Fruit fly (Drosophila melanogaster) whole organism, embryonic: ENCODE results near the gene Notum.

Source experiments
- Atf-2 ChIP-seq: fragments of 200-800 bp; sonication (Bioruptor generic); optimal IDR thresholded peaks from 2 replicates; lab custom pipeline; 2016; ENCODE audit warnings: missing biosample characterization, missing genetic modification characterization
- B-H2 ChIP-seq: fragments of 200-800 bp; sonication (Bioruptor generic); optimal IDR thresholded peaks from 2 replicates; lab custom pipeline; 2018; ENCODE audit warnings: missing biosample characterization, mild to moderate bottlenecking, missing genetic modification characterization
- Bteb2 ChIP-seq: fragments of 200-800 bp; sonication (Bioruptor generic); optimal IDR thresholded peaks from 2 replicates; lab custom pipeline; 2016; ENCODE audit warnings: missing biosample characterization, missing genetic modification characterization
- CG10321 ChIP-seq: fragments of 200-800 bp; sonication (Bioruptor generic); IDR thresholded peaks from 2 replicates; pipeline ENCODE4 v1.3.6; 2022; ENCODE audit warnings: missing biosample characterization, missing genetic modification characterization
- CG11085 ChIP-seq: fragments of 200-800 bp; sonication (Bioruptor generic); IDR thresholded peaks from 2 replicates; pipeline ENCODE4 v1.3.6; 2022; ENCODE audit warnings: missing biosample characterization, missing genetic modification characterization
- CG11504 ChIP-seq: fragments of 200-800 bp; sonication (Bioruptor generic); optimal IDR thresholded peaks from 3 replicates; lab custom pipeline; 2019; ENCODE audit warnings: missing biosample characterization, mild to moderate bottlenecking, missing genetic modification characterization, moderate library complexity
- CG12769 ChIP-seq: fragments of 200-800 bp; sonication (Bioruptor generic); optimal IDR thresholded peaks from 2 replicates; lab custom pipeline; 2019; ENCODE audit warnings: missing biosample characterization, mild to moderate bottlenecking, missing genetic modification characterization, moderate library complexity
- CG14050 ChIP-seq: fragments of 200-800 bp; sonication (Bioruptor generic); IDR thresholded peaks from 3 replicates; pipeline ENCODE4 v1.3.6; 2022; ENCODE audit warnings: missing biosample characterization, missing genetic modification characterization
- CG17359 ChIP-seq: fragments of 200-800 bp; sonication (Bioruptor generic); optimal IDR thresholded peaks from 3 replicates; lab custom pipeline; 2018; ENCODE audit warnings: missing biosample characterization, mild to moderate bottlenecking, missing genetic modification characterization, moderate library complexity
- CG17829 ChIP-seq: fragments of 200-800 bp; optimal IDR thresholded peaks from 2 replicates; lab custom pipeline; 2019; ENCODE audit warnings: missing biosample characterization, mild to moderate bottlenecking, missing genetic modification characterization, moderate library complexity
- CG1792 ChIP-seq: fragments of 200-800 bp; sonication (Bioruptor generic); optimal IDR thresholded peaks from 2 replicates; lab custom pipeline; 2016; ENCODE audit warnings: missing biosample characterization, missing genetic modification characterization
- CG2875 ChIP-seq: fragments of 200-800 bp; sonication (Bioruptor generic); optimal IDR thresholded peaks from 2 replicates; lab custom pipeline; 2017; ENCODE audit warnings: missing biosample characterization, mild to moderate bottlenecking, missing genetic modification characterization, missing genetic modification reagents
- CG3065 ChIP-seq: fragments of 200-800 bp; sonication (Bioruptor generic); optimal IDR thresholded peaks from 2 replicates; lab custom pipeline; 2016; ENCODE audit warnings: missing biosample characterization, missing genetic modification characterization
- CG3281 ChIP-seq: fragments of 200-800 bp; sonication (Bioruptor generic); optimal IDR thresholded peaks from 3 replicates; lab custom pipeline; 2017; ENCODE audit warnings: missing biosample characterization, mild to moderate bottlenecking, missing genetic modification characterization
- CG43689 ChIP-seq: fragments of 200-800 bp; sonication (Bioruptor generic); IDR thresholded peaks from 2 replicates; pipeline ENCODE4 v1.3.6; 2022; ENCODE audit warnings: missing biosample characterization, missing genetic modification characterization
- CG6254 ChIP-seq: fragments of 200-800 bp; sonication (Bioruptor generic); optimal IDR thresholded peaks from 3 replicates; lab custom pipeline; 2017; ENCODE audit warnings: mild to moderate bottlenecking, missing biosample characterization, missing genetic modification reagents, missing genetic modification characterization
- CG6689 ChIP-seq: fragments of 200-800 bp; sonication (Bioruptor generic); IDR thresholded peaks from 2 replicates; pipeline ENCODE4 v1.3.6; 2022; ENCODE audit warnings: missing biosample characterization, missing genetic modification characterization
- CG7357 ChIP-seq: fragments of 200-800 bp; sonication (Bioruptor generic); IDR thresholded peaks from 3 replicates; pipeline ENCODE4 v1.3.6; 2022; ENCODE audit warnings: missing biosample characterization, missing genetic modification characterization
- CG7556 ChIP-seq: fragments of 200-800 bp; sonication (Bioruptor generic); optimal IDR thresholded peaks from 2 replicates; lab custom pipeline; 2017; ENCODE audit warnings: missing biosample characterization, mild to moderate bottlenecking, missing genetic modification characterization
- CG8281 ChIP-seq: fragments of 200-800 bp; sonication (Bioruptor generic); optimal IDR thresholded peaks from 2 replicates; lab custom pipeline; 2018; ENCODE audit warnings: missing biosample characterization, mild to moderate bottlenecking, missing genetic modification characterization, moderate library complexity
- CG9817 ChIP-seq: fragments of 200-800 bp; sonication (Bioruptor generic); optimal IDR thresholded peaks from 2 replicates; lab custom pipeline; 2018; ENCODE audit warnings: missing biosample characterization, mild to moderate bottlenecking, missing genetic modification characterization, moderate library complexity
- CTCF ChIP-seq: fragments of 200-800 bp; sonication (Bioruptor generic); optimal IDR thresholded peaks from 2 replicates; lab custom pipeline; 2017; ENCODE audit warnings: missing biosample characterization, mild to moderate bottlenecking, missing genetic modification characterization, moderate library complexity
- D19B ChIP-seq: fragments of 200-800 bp; sonication (Bioruptor generic); optimal IDR thresholded peaks from 2 replicates; lab custom pipeline; 2017; ENCODE audit warnings: missing biosample characterization, mild to moderate bottlenecking, missing genetic modification characterization
- Dek ChIP-seq: fragments of 200-800 bp; sonication (Bioruptor generic); optimal IDR thresholded peaks from 3 replicates; lab custom pipeline; 2019; ENCODE audit warnings: missing biosample characterization, mild to moderate bottlenecking, missing genetic modification characterization, moderate library complexity
- Doc2 ChIP-seq: fragments of 200-800 bp; sonication (Bioruptor generic); IDR thresholded peaks from 2 replicates; pipeline ENCODE4 v1.3.6; 2022; ENCODE audit warnings: missing biosample characterization, missing genetic modification characterization
- Elba2 ChIP-seq: fragments of 200-800 bp; sonication (Bioruptor generic); optimal IDR thresholded peaks from 3 replicates; lab custom pipeline; 2016; ENCODE audit warnings: missing biosample characterization, missing genetic modification characterization
- HLH4C ChIP-seq: fragments of 200-800 bp; sonication (Bioruptor generic); IDR thresholded peaks from 3 replicates; pipeline ENCODE4 v1.3.6; 2022; ENCODE audit warnings: missing biosample characterization, missing genetic modification characterization; ENCODE audit not compliant: partially characterized antibody
- Hand ChIP-seq: fragments of 200-800 bp; sonication (Bioruptor generic); optimal IDR thresholded peaks from 2 replicates; lab custom pipeline; 2017; ENCODE audit warnings: mild to moderate bottlenecking, missing biosample characterization, missing genetic modification reagents, missing genetic modification characterization
- HmgZ ChIP-seq: fragments of 200-800 bp; sonication (Bioruptor generic); optimal IDR thresholded peaks from 2 replicates; lab custom pipeline; 2018; ENCODE audit warnings: missing biosample characterization, mild to moderate bottlenecking, missing genetic modification characterization
- Lim3 ChIP-seq: fragments of 200-800 bp; sonication (Bioruptor generic); IDR thresholded peaks from 2 replicates; pipeline ENCODE4 v1.3.6; 2022; ENCODE audit warnings: missing biosample characterization, missing genetic modification characterization
- Ravus ChIP-seq: fragments of 200-800 bp; sonication (Bioruptor generic); IDR thresholded peaks from 2 replicates; pipeline ENCODE4 v1.3.6; 2022; ENCODE audit warnings: missing biosample characterization, missing genetic modification characterization
- abd-A ChIP-seq: fragments of 200-800 bp; sonication (Bioruptor generic); optimal IDR thresholded peaks from 3 replicates; lab custom pipeline; 2019; ENCODE audit warnings: missing biosample characterization, mild to moderate bottlenecking, missing genetic modification characterization, moderate library complexity
- chm ChIP-seq: fragments of 200-800 bp; sonication (Bioruptor generic); IDR thresholded peaks from 2 replicates; pipeline ENCODE4 v1.3.6; 2022; ENCODE audit warnings: missing biosample characterization, missing genetic modification characterization
- dan ChIP-seq: fragments of 200-800 bp; sonication (Bioruptor generic); IDR thresholded peaks from 2 replicates; pipeline ENCODE4 v1.3.6; 2022; ENCODE audit warnings: missing biosample characterization, missing genetic modification characterization
- dpn ChIP-seq, 2 experiments: fragments of 200-800 bp; sonication (Bioruptor generic); optimal IDR thresholded peaks; 3 replicates each; lab custom pipeline; 2016; ENCODE audit warnings: missing biosample characterization in 2 of 2, missing genetic modification characterization in 2 of 2
- fd64A ChIP-seq: fragments of 200-800 bp; sonication (Bioruptor generic); optimal IDR thresholded peaks from 3 replicates; lab custom pipeline; 2018; ENCODE audit warnings: missing biosample characterization, mild to moderate bottlenecking, missing genetic modification characterization
- ftz-f1 ChIP-seq: fragments of 200-800 bp; sonication (Bioruptor generic); optimal IDR thresholded peaks from 2 replicates; lab custom pipeline; 2016; ENCODE audit warnings: missing biosample characterization, missing genetic modification characterization
- gce ChIP-seq: fragments of 200-800 bp; sonication (Bioruptor generic); IDR thresholded peaks from 3 replicates; pipeline ENCODE4 v1.3.6; 2022; ENCODE audit warnings: missing biosample characterization, missing genetic modification characterization
- gcm ChIP-seq: fragments of 200-800 bp; sonication (Bioruptor generic); optimal IDR thresholded peaks from 2 replicates; lab custom pipeline; 2019; ENCODE audit warnings: missing biosample characterization, mild to moderate bottlenecking, missing genetic modification characterization, moderate library complexity
- gsb ChIP-seq: fragments of 200-800 bp; sonication (Bioruptor generic); IDR thresholded peaks from 2 replicates; pipeline ENCODE4 v1.3.6; 2022; ENCODE audit warnings: missing biosample characterization, missing genetic modification characterization
- hb ChIP-seq: fragments of 200-800 bp; sonication (Bioruptor generic); IDR thresholded peaks from 3 replicates; pipeline ENCODE4 v1.3.6; 2022; ENCODE audit warnings: missing biosample characterization, missing genetic modification characterization; ENCODE audit not compliant: partially characterized antibody
- knrl ChIP-seq: fragments of 200-800 bp; sonication (Bioruptor generic); IDR thresholded peaks from 3 replicates; pipeline ENCODE4 v1.3.6; 2022; ENCODE audit warnings: missing biosample characterization, missing genetic modification characterization; ENCODE audit not compliant: partially characterized antibody
- nerfin-1 ChIP-seq: fragments of 200-800 bp; sonication (Bioruptor generic); optimal IDR thresholded peaks from 3 replicates; lab custom pipeline; 2019; ENCODE audit warnings: missing biosample characterization, mild to moderate bottlenecking, missing genetic modification characterization, moderate library complexity
- p53 ChIP-seq: fragments of 200-800 bp; sonication (Bioruptor generic); optimal IDR thresholded peaks from 2 replicates; lab custom pipeline; 2016; ENCODE audit warnings: missing biosample characterization, missing genetic modification characterization
- sd ChIP-seq: fragments of 200-800 bp; sonication (Bioruptor generic); optimal IDR thresholded peaks from 3 replicates; lab custom pipeline; 2018; ENCODE audit warnings: missing biosample characterization, mild to moderate bottlenecking, missing genetic modification characterization, moderate library complexity
- sens ChIP-seq: fragments of 200-800 bp; sonication (Bioruptor generic); peaks from one replicate; lab custom pipeline; 2016; ENCODE audit warnings: missing biosample characterization, missing genetic modification characterization
- tgo ChIP-seq: fragments of 200-800 bp; sonication (Bioruptor generic); IDR thresholded peaks from 3 replicates; pipeline ENCODE4 v1.3.6; 2022; ENCODE audit warnings: missing biosample characterization, missing genetic modification characterization
- trem ChIP-seq: fragments of 200-800 bp; optimal IDR thresholded peaks from 3 replicates; lab custom pipeline; 2019; ENCODE audit warnings: missing biosample characterization, mild to moderate bottlenecking, missing genetic modification characterization, moderate library complexity
- wdn ChIP-seq: fragments of 200-800 bp; sonication (Bioruptor generic); IDR thresholded peaks from 2 replicates; pipeline ENCODE4 v1.3.6; 2022; ENCODE audit warnings: missing biosample characterization, missing genetic modification characterization
- zen2 ChIP-seq: fragments of 200-800 bp; sonication (Bioruptor generic); IDR thresholded peaks from 3 replicates; pipeline ENCODE4 v1.3.6; 2022; ENCODE audit warnings: missing biosample characterization, missing genetic modification characterization; ENCODE audit not compliant: partially characterized antibody

Gene Notum

DNA sequence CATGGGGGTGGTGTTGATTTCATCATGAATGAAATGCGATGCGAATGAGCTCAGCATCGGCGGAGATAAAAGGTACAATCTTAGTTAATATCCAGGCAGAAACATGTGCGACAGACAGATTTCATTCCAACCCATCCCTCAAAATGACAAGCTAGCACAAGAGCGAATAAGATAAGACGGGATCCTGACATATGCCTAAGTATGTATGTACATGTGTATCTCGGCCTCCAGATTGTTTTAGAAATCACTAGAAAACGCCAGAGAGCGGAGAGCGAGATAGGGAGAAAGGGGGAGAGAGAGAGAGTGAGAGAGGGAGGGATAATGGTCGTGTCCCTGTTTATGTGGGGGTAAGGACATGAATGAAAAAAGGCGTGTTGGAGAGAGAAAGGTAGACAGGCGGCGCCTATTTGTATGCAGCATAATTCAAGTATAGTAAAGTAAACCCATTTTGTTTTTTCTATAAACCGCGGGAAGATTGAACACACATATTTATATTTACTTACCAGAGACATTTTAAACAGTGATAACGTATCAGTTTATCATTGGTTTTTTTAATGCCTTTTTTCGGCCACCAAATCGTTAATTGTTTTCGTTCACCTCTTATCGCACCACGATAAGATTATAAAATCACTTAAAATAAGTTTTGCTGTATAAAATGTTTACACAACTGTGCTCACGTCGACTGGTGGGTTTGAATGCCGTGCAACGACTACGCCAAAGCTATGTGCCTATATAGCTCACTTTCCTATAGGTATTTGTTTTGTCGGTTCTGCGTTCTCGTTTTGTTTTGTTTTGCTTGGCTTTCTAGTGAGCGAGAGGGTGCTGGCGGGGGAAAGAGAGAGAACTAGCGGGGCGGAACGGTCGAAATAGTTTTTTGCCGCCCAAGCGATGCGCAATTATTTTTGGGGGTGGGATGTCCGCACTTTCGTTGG is 26.9 kb downstream of the Notum start (continued):
- TF ChIP-seq D19B (GFP tag; lab: Kevin White, UChicago) (peak; percentile 13), wdn (no peak), chm (GFP tag; lab: Robert Waterston, UW) (peak; percentile 81), CG9817 (tag; lab: Kevin White, UChicago) (no peak), trem (tag; lab: Kevin White, UChicago) (no peak), B-H2 (GFP tag; lab: Kevin White, UChicago) (peak; percentile 63), Lim3 (GFP tag; lab: Robert Waterston, UW) (peak; percentile 63; the same call in 1 of the 2 replicates), Doc2 (no peak), gsb (GFP tag; lab: Robert Waterston, UW) (no peak), nerfin-1 (tag; lab: Kevin White, UChicago) (peak; percentile 94), CG7556 (peak; percentile 56), Elba2 (GFP tag; lab: Kevin White, UChicago) (peak; percentile 59), Ravus (no peak), CG10321 (GFP tag; lab: Robert Waterston, UW) (0 out of 2 replicates have a peak, but pooled peaks have one; percentile 24), CG3281 (GFP tag; lab: Kevin White, UChicago) (peak; percentile 61), tgo (GFP tag; lab: Robert Waterston, UW) (no peak), Dek (tag; lab: Kevin White, UChicago) (peak; percentile 36), knrl (GFP tag; lab: Robert Waterston, UW) (no peak), sd (peak; percentile 90), fd64A (GFP tag; lab: Kevin White, UChicago) (peak; percentile 57), CG11504 (tag; lab: Kevin White, UChicago) (peak; percentile 3), CG43689 (GFP tag; lab: Robert Waterston, UW) (no peak), Bteb2 (GFP tag; lab: Kevin White, UChicago) (no peak), CG12769 (peak; percentile 68), CG2875 (GFP tag; lab: Kevin White, UChicago) (no peak), dan (GFP tag; lab: Robert Waterston, UW) (no peak), CTCF (GFP tag; lab: Kevin White, UChicago) (no peak), ftz-f1 (GFP tag; lab: Kevin White, UChicago) (no peak), Hand (GFP tag; lab: Kevin White, UChicago) (peak; percentile 51)

dm6 chr3L:16050887-16051258 is 27.6 kb downstream of the Notum start, which contains the start of gene Diap1:
Gene Diap1 (minus strand): TSS chr3L:16051034.
- peak; percentile 91; the same call in 2 of the 3 replicates for TF ChIP-seq zen2
- TF ChIP-seq HLH4C = peak; percentile 91
- no peak for TF ChIP-seq HmgZ (tag; lab: Kevin White, UChicago)
- no peak for TF ChIP-seq CG14050 (GFP tag; lab: Robert Waterston, UW)
- no peak for TF ChIP-seq CG1792 (GFP tag; lab: Kevin White, UChicago)
- no peak for TF ChIP-seq Atf-2 (GFP tag; lab: Kevin White, UChicago)
- no peak for TF ChIP-seq gce (GFP tag; lab: Robert Waterston, UW)
- no peak for TF ChIP-seq CG3065 (GFP tag; lab: Kevin White, UChicago)
- no peak for TF ChIP-seq Doc2
- TF ChIP-seq CG6254 (GFP tag; lab: Kevin White, UChicago) = no peak
- TF ChIP-seq CG8281 (tag; lab: Kevin White, UChicago) = no peak
- no peak for TF ChIP-seq CG6689
- TF ChIP-seq abd-A (tag; lab: Kevin White, UChicago) = peak; percentile 7
- no peak for TF ChIP-seq p53 (GFP tag; lab: Kevin White, UChicago)
- peak; percentile 87 for TF ChIP-seq sens (GFP tag; lab: Kevin White, UChicago)
- no peak for TF ChIP-seq CG11085
- TF ChIP-seq gcm = no peak
- no peak for TF ChIP-seq B-H2 (GFP tag; lab: Kevin White, UChicago)
- no peak for TF ChIP-seq CG17829 (tag; lab: Kevin White, UChicago)
- TF ChIP-seq hb = peak; percentile 89
- TF ChIP-seq CG7357 (GFP tag; lab: Robert Waterston, UW) = no peak
- no peak for TF ChIP-seq CG17359 (tag; lab: Kevin White, UChicago)
- no peak for TF ChIP-seq dpn (GFP tag; optimal IDR thresholded peaks at IDR 0.05; lab: Kevin White, UChicago)
